Worm (Caenorhabditis elegans) whole organism, L1 larva: ENCODE results near the gene Y45F10B.13.

Source experiments
- fos-1 ChIP-seq: fragments of 150-350 bp; optimal IDR thresholded peaks from 2 replicates; lab custom pipeline; 2014; ENCODE audit warnings: missing biosample characterization, missing genetic modification characterization
- grh-1 ChIP-seq: fragments of 200-800 bp; sonication (Bioruptor generic); IDR thresholded peaks from 2 replicates; pipeline ENCODE4 v1.3.6; 2022; ENCODE audit warnings: missing genetic modification reagents, missing genetic modification characterization, missing compliant biosample characterization
- lsy-2 ChIP-seq, 2 experiments: fragments of 150-350 bp; optimal IDR thresholded peaks; 2 replicates each; lab custom pipeline; 2014; ENCODE audit warnings: missing biosample characterization in 2 of 2, missing genetic modification characterization in 2 of 2
- pqm-1 ChIP-seq: sonication (generic microtip); optimal IDR thresholded peaks from 3 replicates; lab custom pipeline; 2017; ENCODE audit warnings: missing biosample characterization, missing genetic modification characterization
- rnt-1 ChIP-seq: sonication (generic microtip); optimal IDR thresholded peaks from 2 replicates; lab custom pipeline; 2016; ENCODE audit warnings: mild to moderate bottlenecking, missing genetic modification characterization, moderate library complexity, missing compliant biosample characterization
- unc-62 ChIP-seq: fragments of 150-350 bp; optimal IDR thresholded peaks from 2 replicates; lab custom pipeline; 2014; ENCODE audit warnings: missing biosample characterization, missing genetic modification reagents, missing genetic modification characterization
- unc-86 ChIP-seq: sonication (generic microtip); optimal IDR thresholded peaks from 2 replicates; lab custom pipeline; 2016; ENCODE audit warnings: missing genetic modification characterization, missing compliant biosample characterization

- TF ChIP-seq unc-62 (GFP tag; lab: Kevin White, UChicago) (no peak), rnt-1 (no peak), fos-1 (tag; lab: Kevin White, UChicago) (no peak), lsy-2 (tag; optimal IDR thresholded peaks at IDR 0.05; lab: Kevin White, UChicago) (no peak), grh-1 (no peak), pqm-1 (tag; lab: Kevin White, UChicago) (no peak), unc-86 (tag; lab: Kevin White, UChicago) (no peak)
Measured at ce11 chrIV:13540165-13540564, 21.4 kb downstream of the Y45F10B.13 start, which contains the start of gene rsd-2.
